Fruit fly (Drosophila melanogaster) whole organism, embryonic: Measurements from ENCODE around the gene CG32073.

Experiments
- ATbp ChIP-seq: fragments of 200-800 bp; sonication (Bioruptor generic); optimal IDR thresholded peaks from 2 replicates; lab custom pipeline; 2017; ENCODE audit warnings: missing biosample characterization, mild to moderate bottlenecking, missing genetic modification characterization, missing genetic modification reagents
- Antp ChIP-seq: fragments of 200-800 bp; sonication (Bioruptor generic); optimal IDR thresholded peaks from 3 replicates; lab custom pipeline; 2016; ENCODE audit warnings: missing biosample characterization, missing genetic modification characterization
- Awh ChIP-seq: fragments of 200-800 bp; sonication (Bioruptor generic); IDR thresholded peaks from 2 replicates; pipeline ENCODE4, ENCODE4 v1.3.6; 2022; ENCODE audit warnings: missing biosample characterization, missing genetic modification characterization
- Blimp-1 ChIP-seq: fragments of 200-800 bp; sonication (Bioruptor generic); optimal IDR thresholded peaks from 3 replicates; lab custom pipeline; 2018; ENCODE audit warnings: missing biosample characterization, missing genetic modification characterization, mild to moderate bottlenecking, moderate library complexity, missing genetic modification reagents
- CG11696 ChIP-seq: fragments of 200-800 bp; sonication (Bioruptor generic); IDR thresholded peaks from 2 replicates; pipeline ENCODE4 v1.3.6; 2022; ENCODE audit warnings: missing biosample characterization, missing genetic modification characterization
- CG13894 ChIP-seq: fragments of 200-800 bp; sonication (Bioruptor generic); optimal IDR thresholded peaks from 3 replicates; lab custom pipeline; 2018; ENCODE audit warnings: missing biosample characterization, mild to moderate bottlenecking, missing genetic modification characterization, moderate library complexity
- CG15073 ChIP-seq: fragments of 200-800 bp; sonication (Bioruptor generic); optimal IDR thresholded peaks from 2 replicates; lab custom pipeline; 2016; ENCODE audit warnings: missing biosample characterization, missing genetic modification characterization
- CG1832 ChIP-seq: fragments of 200-800 bp; sonication (Bioruptor generic); optimal IDR thresholded peaks from 2 replicates; lab custom pipeline; 2017; ENCODE audit warnings: missing biosample characterization, mild to moderate bottlenecking, missing genetic modification characterization, inconsistent platforms
- CG18619 ChIP-seq: fragments of 200-800 bp; sonication (Bioruptor generic); optimal IDR thresholded peaks from 3 replicates; lab custom pipeline; 2017; ENCODE audit warnings: missing biosample characterization, mild to moderate bottlenecking, missing genetic modification characterization
- CG2199 ChIP-seq: fragments of 200-800 bp; sonication (Bioruptor generic); IDR thresholded peaks from 3 replicates; pipeline ENCODE4 v1.3.6; 2022; ENCODE audit warnings: missing biosample characterization, missing genetic modification characterization
- CG3407 ChIP-seq: fragments of 200-800 bp; sonication (Bioruptor generic); optimal IDR thresholded peaks from 2 replicates; lab custom pipeline; 2018; ENCODE audit warnings: missing biosample characterization, mild to moderate bottlenecking, missing genetic modification characterization
- CG4424 ChIP-seq: fragments of 200-800 bp; sonication (Bioruptor generic); optimal IDR thresholded peaks from 3 replicates; lab custom pipeline; 2016; ENCODE audit warnings: missing biosample characterization, missing genetic modification characterization
- CG6254 ChIP-seq: fragments of 200-800 bp; sonication (Bioruptor generic); optimal IDR thresholded peaks from 3 replicates; lab custom pipeline; 2017; ENCODE audit warnings: mild to moderate bottlenecking, missing biosample characterization, missing genetic modification reagents, missing genetic modification characterization
- CG9215 ChIP-seq: fragments of 200-800 bp; sonication (Bioruptor generic); IDR thresholded peaks from 2 replicates; pipeline ENCODE4 v1.3.6; 2022; ENCODE audit warnings: missing biosample characterization, missing genetic modification characterization
- D19A ChIP-seq: fragments of 200-800 bp; optimal IDR thresholded peaks from 3 replicates; lab custom pipeline; 2019; ENCODE audit warnings: missing biosample characterization, mild to moderate bottlenecking, missing genetic modification characterization, moderate library complexity
- Deaf1 ChIP-seq: fragments of 200-800 bp; optimal IDR thresholded peaks from 3 replicates; lab custom pipeline; 2019; ENCODE audit warnings: missing biosample characterization, mild to moderate bottlenecking, missing genetic modification characterization, moderate library complexity
- Doc3 ChIP-seq: fragments of 200-800 bp; sonication (Bioruptor generic); IDR thresholded peaks from 3 replicates; pipeline ENCODE4 v1.3.6; 2022; ENCODE audit warnings: missing biosample characterization, missing genetic modification characterization; ENCODE audit not compliant: partially characterized antibody
- Dp ChIP-seq: fragments of 200-800 bp; sonication (Bioruptor generic); optimal IDR thresholded peaks from 2 replicates; lab custom pipeline; 2018; ENCODE audit warnings: missing biosample characterization, mild to moderate bottlenecking, missing genetic modification characterization, moderate library complexity
- Drgx ChIP-seq: fragments of 200-800 bp; sonication (Bioruptor generic); IDR thresholded peaks from 2 replicates; pipeline ENCODE4 v1.3.6; 2022; ENCODE audit warnings: missing biosample characterization, missing genetic modification characterization
- E2f2 ChIP-seq: fragments of 200-800 bp; sonication (Bioruptor generic); IDR thresholded peaks from 2 replicates; pipeline ENCODE4 v1.3.6; 2022; ENCODE audit warnings: missing biosample characterization, missing genetic modification characterization
- Eip74EF ChIP-seq, 2 experiments: fragments of 200-800 bp in 1 of 2; fragments of >200 bp in 1 of 2; sonication (Bioruptor generic) in 1 of 2; optimal IDR thresholded peaks; 2 replicates each; lab custom pipeline; 2017 to 2019; ENCODE audit warnings: missing biosample characterization in 2 of 2, missing genetic modification characterization in 2 of 2, mild to moderate bottlenecking in 1 of 2, moderate library complexity in 1 of 2
- Fer2 ChIP-seq: fragments of 200-800 bp; sonication (Bioruptor generic); optimal IDR thresholded peaks from 2 replicates; lab custom pipeline; 2018; ENCODE audit warnings: missing biosample characterization, mild to moderate bottlenecking, missing genetic modification characterization, moderate library complexity
- Hr51 ChIP-seq, 2 experiments: fragments of 200-800 bp; sonication (Bioruptor generic); optimal IDR thresholded peaks; 2 replicates in 1 of 2; 3 replicates in 1 of 2; lab custom pipeline; 2016 to 2018; ENCODE audit warnings: missing biosample characterization in 2 of 2, missing genetic modification characterization in 2 of 2, mild to moderate bottlenecking in 1 of 2, moderate library complexity in 1 of 2
- Hsf ChIP-seq: fragments of 200-800 bp; sonication (Bioruptor generic); optimal IDR thresholded peaks from 3 replicates; lab custom pipeline; 2016; ENCODE audit warnings: missing biosample characterization, missing genetic modification characterization
- Mad ChIP-seq: fragments of 200-800 bp; sonication (Bioruptor generic); optimal IDR thresholded peaks from 2 replicates; lab custom pipeline; 2016; ENCODE audit warnings: missing biosample characterization, missing genetic modification characterization
- Myb ChIP-seq: fragments of 200-800 bp; sonication (Bioruptor generic); optimal IDR thresholded peaks from 2 replicates; lab custom pipeline; 2016; ENCODE audit warnings: missing biosample characterization, missing genetic modification characterization
- Rx ChIP-seq: fragments of 200-800 bp; sonication (Bioruptor generic); IDR thresholded peaks from 2 replicates; pipeline ENCODE4 v1.3.6; 2022; ENCODE audit warnings: missing biosample characterization, missing genetic modification characterization
- Sin3A ChIP-seq: fragments of >200 bp; optimal IDR thresholded peaks from 2 replicates; lab custom pipeline; 2018
- Six4 ChIP-seq: fragments of 200-800 bp; sonication (Bioruptor generic); optimal IDR thresholded peaks from 2 replicates; lab custom pipeline; 2016; ENCODE audit warnings: missing biosample characterization, missing genetic modification characterization
- Sry-β ChIP-seq: fragments of 200-800 bp; sonication (Bioruptor generic); optimal IDR thresholded peaks from 2 replicates; lab custom pipeline; 2018; ENCODE audit warnings: missing biosample characterization, mild to moderate bottlenecking, missing genetic modification characterization, moderate library complexity
- Tbp ChIP-seq: fragments of >200 bp; optimal IDR thresholded peaks from 2 replicates; lab custom pipeline; 2018; ENCODE audit warnings: missing biosample characterization, missing genetic modification characterization
- abd-A ChIP-seq: fragments of 200-800 bp; sonication (Bioruptor generic); optimal IDR thresholded peaks from 3 replicates; lab custom pipeline; 2019; ENCODE audit warnings: missing biosample characterization, mild to moderate bottlenecking, missing genetic modification characterization, moderate library complexity
- al ChIP-seq: fragments of 200-800 bp; sonication (Bioruptor generic); IDR thresholded peaks from 2 replicates; pipeline ENCODE4 v1.3.6; 2022; ENCODE audit warnings: missing biosample characterization, missing genetic modification characterization
- ara ChIP-seq: fragments of 200-800 bp; sonication (Bioruptor generic); IDR thresholded peaks from 2 replicates; pipeline ENCODE4 v1.3.6; 2022; ENCODE audit warnings: missing biosample characterization, missing genetic modification characterization
- bbx ChIP-seq: fragments of 200-800 bp; sonication (Bioruptor generic); IDR thresholded peaks from 2 replicates; pipeline ENCODE4 v1.3.6; 2022; ENCODE audit warnings: missing biosample characterization, missing genetic modification characterization; ENCODE audit not compliant: partially characterized antibody
- bowl ChIP-seq: fragments of 200-800 bp; sonication (Bioruptor generic); IDR thresholded peaks from 2 replicates; pipeline ENCODE4 v1.3.6; 2022; ENCODE audit warnings: missing biosample characterization, missing genetic modification characterization
- crol ChIP-seq: fragments of 200-800 bp; sonication (Bioruptor generic); IDR thresholded peaks from 2 replicates; pipeline ENCODE4 v1.3.6; 2022; ENCODE audit warnings: missing biosample characterization, missing genetic modification characterization
- ems ChIP-seq: fragments of 200-800 bp; sonication (Bioruptor generic); optimal IDR thresholded peaks from 3 replicates; lab custom pipeline; 2016; ENCODE audit warnings: missing biosample characterization, missing genetic modification characterization
- fd3F ChIP-seq: fragments of 200-800 bp; sonication (Bioruptor generic); optimal IDR thresholded peaks from 2 replicates; lab custom pipeline; 2018; ENCODE audit warnings: missing biosample characterization, mild to moderate bottlenecking, missing genetic modification characterization, moderate library complexity
- gce ChIP-seq: fragments of 200-800 bp; sonication (Bioruptor generic); IDR thresholded peaks from 3 replicates; pipeline ENCODE4 v1.3.6; 2022; ENCODE audit warnings: missing biosample characterization, missing genetic modification characterization
- kni ChIP-seq: fragments of 200-800 bp; sonication (Bioruptor generic); optimal IDR thresholded peaks from 3 replicates; lab custom pipeline; 2017; ENCODE audit warnings: mild to moderate bottlenecking, missing biosample characterization, missing genetic modification reagents, missing genetic modification characterization
- nerfin-2 ChIP-seq: fragments of 200-800 bp; sonication (Bioruptor generic); IDR thresholded peaks from 2 replicates; pipeline ENCODE4 v1.3.6; 2022; ENCODE audit warnings: missing biosample characterization, missing genetic modification characterization; ENCODE audit not compliant: partially characterized antibody
- oc ChIP-seq: fragments of 200-800 bp; sonication (Bioruptor generic); optimal IDR thresholded peaks from 2 replicates; lab custom pipeline; 2018; ENCODE audit warnings: missing biosample characterization, mild to moderate bottlenecking, missing genetic modification characterization, moderate library complexity
- otp ChIP-seq: fragments of 200-800 bp; sonication (Bioruptor generic); IDR thresholded peaks from 3 replicates; pipeline ENCODE4, ENCODE4 v1.3.6; 2022; ENCODE audit warnings: missing biosample characterization, missing genetic modification characterization
- phol ChIP-seq: fragments of 200-800 bp; sonication (Bioruptor generic); optimal IDR thresholded peaks from 3 replicates; lab custom pipeline; 2018; ENCODE audit warnings: missing biosample characterization, mild to moderate bottlenecking, missing genetic modification characterization, moderate library complexity
- pum ChIP-seq: fragments of 200-800 bp; sonication (Bioruptor generic); optimal IDR thresholded peaks from 2 replicates; lab custom pipeline; 2016; ENCODE audit warnings: missing biosample characterization, missing genetic modification characterization
- pzg ChIP-seq: fragments of 200-800 bp; sonication (Bioruptor generic); optimal IDR thresholded peaks from 3 replicates; lab custom pipeline; 2018; ENCODE audit warnings: missing biosample characterization, mild to moderate bottlenecking, missing genetic modification characterization, moderate library complexity
- sd ChIP-seq: fragments of 200-800 bp; sonication (Bioruptor generic); optimal IDR thresholded peaks from 3 replicates; lab custom pipeline; 2018; ENCODE audit warnings: missing biosample characterization, mild to moderate bottlenecking, missing genetic modification characterization, moderate library complexity
- sim ChIP-seq: fragments of 200-800 bp; sonication (Bioruptor generic); IDR thresholded peaks from 2 replicates; pipeline ENCODE4 v1.3.6; 2022; ENCODE audit warnings: missing biosample characterization, missing genetic modification characterization
- vfl ChIP-seq: fragments of 200-800 bp; sonication (Bioruptor generic); optimal IDR thresholded peaks from 2 replicates; lab custom pipeline; 2016; ENCODE audit warnings: missing biosample characterization, missing genetic modification characterization

CG32073 gene

DNA sequence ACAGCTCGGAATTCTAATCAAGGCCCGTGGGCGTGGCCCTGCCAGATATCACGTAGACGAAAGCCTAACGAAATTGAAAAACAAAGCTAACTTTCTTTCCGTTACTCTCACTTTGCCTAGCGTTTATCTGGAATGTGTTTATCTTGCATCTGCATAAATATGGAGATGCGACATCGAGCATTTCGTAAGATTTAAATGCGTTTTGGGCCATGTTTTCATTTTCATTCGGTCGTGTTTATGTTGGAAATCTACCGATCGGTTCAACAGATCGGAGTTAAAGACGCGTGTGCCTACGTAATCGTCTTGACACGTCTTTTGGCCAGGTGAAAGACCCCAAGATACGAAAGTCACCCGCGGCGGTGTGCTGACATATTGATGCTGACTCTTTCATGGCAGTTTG, 40.3 kb upstream of the CG32073 start (continued):
- TF ChIP-seq CG9215 (no peak), kni (GFP tag; lab: Kevin White, UChicago) (peak; percentile 85), ems (GFP tag; lab: Kevin White, UChicago) (no peak), Antp (no peak), al (no peak), abd-A (tag; lab: Kevin White, UChicago) (peak; percentile 76), Blimp-1 (GFP tag; lab: Kevin White, UChicago) (peak; percentile 99), Deaf1 (tag; lab: Kevin White, UChicago) (no peak), gce (GFP tag; lab: Robert Waterston, UW) (no peak), fd3F (no peak), Eip74EF (GFP tag; optimal IDR thresholded peaks at IDR 0.05; lab: Kevin White, UChicago) (no peak), oc (peak; percentile 69), Awh (GFP tag; lab: Robert Waterston, UW) (peak; percentile 54; the same call in 1 of the 2 replicates), pum (GFP tag; lab: Kevin White, UChicago) (no peak), CG4424 (GFP tag; lab: Kevin White, UChicago) (no peak), Rx (GFP tag; lab: Robert Waterston, UW) (no peak), E2f2 (GFP tag; lab: Robert Waterston, UW) (no peak)

DNA sequence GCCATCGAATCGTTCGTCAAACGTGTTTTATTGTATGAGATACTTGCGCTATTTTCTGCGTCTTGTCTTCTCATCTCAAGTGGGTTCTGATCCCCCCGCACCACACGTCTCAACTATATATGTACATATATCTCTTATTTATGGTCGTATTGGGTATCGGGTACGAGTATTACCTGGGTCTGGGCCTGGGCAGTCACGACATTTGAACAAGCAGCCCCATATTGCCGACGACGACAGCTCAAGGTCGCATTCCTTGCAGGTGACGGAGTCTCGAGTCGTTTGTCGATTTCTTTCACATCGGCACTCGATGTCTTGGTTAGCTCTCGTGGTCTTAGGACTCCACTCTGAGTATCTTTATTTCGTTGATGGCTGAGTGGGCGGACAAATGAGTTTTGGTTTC, 37.7 kb upstream of the CG32073 start:
- TF ChIP-seq phol (tag; lab: Kevin White, UChicago) (no peak), CG13894 (tag; lab: Kevin White, UChicago) (peak; percentile 85), CG1832 (no peak), Six4 (GFP tag; lab: Kevin White, UChicago) (no peak), Mad (no peak), bowl (GFP tag; lab: Robert Waterston, UW) (0 out of 2 replicates have a peak, but pooled peaks have one; percentile 10), sd (tag; lab: Kevin White, UChicago) (peak; percentile 92), ara (GFP tag; lab: Robert Waterston, UW) (no peak), CG15073 (GFP tag; lab: Kevin White, UChicago) (no peak)

DNA sequence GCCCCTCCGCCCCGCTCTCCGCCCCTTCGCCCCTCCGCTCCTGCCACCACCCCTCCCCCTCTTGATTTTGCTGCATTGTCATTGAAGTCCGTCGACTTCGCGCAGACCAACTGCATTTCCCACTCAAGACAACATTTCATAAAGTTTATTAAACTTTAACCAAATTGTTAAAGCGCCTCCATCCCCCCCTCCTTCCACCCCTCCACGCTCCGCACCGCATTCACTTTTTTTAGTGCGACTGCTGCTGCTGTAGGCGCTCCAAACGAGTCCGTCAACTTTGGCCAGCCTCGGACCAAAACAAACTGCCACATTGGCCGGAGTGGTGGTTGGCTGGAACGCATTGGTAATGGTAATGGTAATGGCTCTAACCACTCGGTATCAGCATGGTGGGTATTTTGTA, 31.5 kb upstream of the CG32073 start:
- TF ChIP-seq Sin3A: no peak
- TF ChIP-seq Myb (GFP tag; lab: Kevin White, UChicago): no peak
- no peak for TF ChIP-seq CG11696 (GFP tag; lab: Robert Waterston, UW)
- no peak for TF ChIP-seq otp (GFP tag; lab: Robert Waterston, UW)
- no peak for TF ChIP-seq Tbp
- TF ChIP-seq nerfin-2 (GFP tag; lab: Robert Waterston, UW): no peak
- no peak for TF ChIP-seq Fer2 (tag; lab: Kevin White, UChicago)
- TF ChIP-seq CG3407 (GFP tag; lab: Kevin White, UChicago): no peak
- TF ChIP-seq bbx: 0 out of 2 replicates have a peak, but pooled peaks have one; percentile 17
- no peak for TF ChIP-seq CG13894 (tag; lab: Kevin White, UChicago)
- TF ChIP-seq crol (GFP tag; lab: Robert Waterston, UW): peak; percentile 78
- no peak for TF ChIP-seq Hr51 (GFP tag; optimal IDR thresholded peaks at IDR 0.05; lab: Kevin White, UChicago)
- TF ChIP-seq Doc3 (GFP tag; lab: Robert Waterston, UW): no peak
- TF ChIP-seq CG6254 (GFP tag; lab: Kevin White, UChicago): no peak
- no peak for TF ChIP-seq D19A
- TF ChIP-seq Dp (GFP tag; lab: Kevin White, UChicago): no peak
- TF ChIP-seq Sry-β (GFP tag; lab: Kevin White, UChicago): no peak
- no peak for TF ChIP-seq CG18619 (GFP tag; lab: Kevin White, UChicago)
- TF ChIP-seq Drgx: 0 out of 2 replicates have a peak, but pooled peaks have one; percentile 17
- TF ChIP-seq vfl (GFP tag; lab: Kevin White, UChicago): no peak
- TF ChIP-seq Hsf (GFP tag; lab: Kevin White, UChicago): no peak
- no peak for TF ChIP-seq CG2199 (GFP tag; lab: Robert Waterston, UW)
- no peak for TF ChIP-seq ATbp (GFP tag; lab: Kevin White, UChicago)
- TF ChIP-seq pzg (GFP tag; lab: Kevin White, UChicago): no peak
- TF ChIP-seq sim: no peak
